Worm (Caenorhabditis elegans) whole organism, L3 larva: ENCODE results near the gene ttr-43.

ENCODE experiments used
- ceh-28 ChIP-seq: fragments of 150-350 bp; optimal IDR thresholded peaks from 2 replicates; lab custom pipeline; 2014; ENCODE audit warnings: missing biosample characterization, missing genetic modification reagents, missing genetic modification characterization
- egl-27 ChIP-seq: sonication (generic microtip); optimal IDR thresholded peaks from 4 replicates; lab custom pipeline; 2017; ENCODE audit warnings: missing biosample characterization, missing genetic modification reagents, missing genetic modification characterization
- elt-1 ChIP-seq: fragments of 150-350 bp; optimal IDR thresholded peaks from 2 replicates; lab custom pipeline; 2014; ENCODE audit warnings: missing biosample characterization, missing genetic modification characterization
- elt-2 ChIP-seq: sonication (generic microtip); optimal IDR thresholded peaks from 2 replicates; lab custom pipeline; 2016; ENCODE audit warnings: missing genetic modification reagents, mild to moderate bottlenecking, missing genetic modification characterization, missing compliant biosample characterization
- nhr-77 ChIP-seq: fragments of 150-350 bp; optimal IDR thresholded peaks from 2 replicates; lab custom pipeline; 2014; ENCODE audit warnings: missing biosample characterization, missing genetic modification characterization
- skn-1 ChIP-seq: fragments of 150-350 bp; optimal IDR thresholded peaks from 2 replicates; lab custom pipeline; 2014; ENCODE audit warnings: missing biosample characterization, missing genetic modification characterization
- ztf-11 ChIP-seq: fragments of 150-350 bp; optimal IDR thresholded peaks from 2 replicates; lab custom pipeline; 2014; ENCODE audit warnings: missing biosample characterization, missing genetic modification characterization

DNA sequence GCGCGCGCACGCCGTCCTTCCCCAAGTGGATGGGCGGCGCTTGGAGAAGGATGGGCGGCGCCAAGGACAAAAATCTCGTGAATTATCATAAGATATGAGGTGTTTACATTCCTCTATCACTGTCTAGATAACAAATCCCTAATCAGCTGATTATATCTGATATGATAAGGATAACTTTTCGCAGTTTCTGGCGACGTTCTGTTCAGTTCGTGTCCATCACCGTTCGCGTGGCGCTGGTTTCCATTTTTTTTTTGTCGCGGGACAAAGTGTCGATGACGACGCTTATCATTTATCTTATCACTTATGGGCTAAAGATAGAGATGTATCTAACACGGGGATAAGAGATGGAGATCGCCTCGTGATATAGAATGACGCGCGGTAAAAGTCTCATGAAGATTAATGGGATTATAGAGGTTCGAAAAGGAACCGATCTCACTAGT is 37.2 kb downstream of the ttr-43 start:
- TF ChIP-seq ztf-11 (tag; lab: Kevin White, UChicago): no peak
- TF ChIP-seq egl-27 (tag; lab: Kevin White, UChicago): no peak
- TF ChIP-seq ceh-28 (tag; lab: Kevin White, UChicago): peak; percentile 11
- no peak for TF ChIP-seq skn-1 (tag; lab: Kevin White, UChicago)
- no peak for TF ChIP-seq elt-1 (tag; lab: Kevin White, UChicago)
- no peak for TF ChIP-seq elt-2 (tag; lab: Kevin White, UChicago)
- no peak for TF ChIP-seq nhr-77 (tag; lab: Kevin White, UChicago)
